Worm (Caenorhabditis elegans) whole organism, early embryonic: Measurements from ENCODE around the gene Y49F6B.14.

ENCODE experiments used
- B0310.2 ChIP-seq: sonication (generic microtip); optimal IDR thresholded peaks from 2 replicates; lab custom pipeline; 2016; ENCODE audit warnings: mild to moderate bottlenecking, missing genetic modification characterization, missing compliant biosample characterization
- F13C5.2 ChIP-seq: sonication (generic microtip); optimal IDR thresholded peaks from 2 replicates; lab custom pipeline; 2017; ENCODE audit warnings: mild to moderate bottlenecking, missing genetic modification characterization, inconsistent platforms, missing compliant biosample characterization
- aly-1 ChIP-seq: sonication (generic microtip); optimal IDR thresholded peaks from 2 replicates; lab custom pipeline; 2016; ENCODE audit warnings: missing genetic modification characterization, missing compliant biosample characterization
- ama-1 ChIP-seq: fragments of 150-350 bp; optimal IDR thresholded peaks from 2 replicates; lab custom pipeline; 2014
- ceh-13 ChIP-seq: fragments of 200-800 bp; sonication (Bioruptor generic); optimal IDR thresholded peaks from 2 replicates; lab custom pipeline; 2018; ENCODE audit warnings: mild to moderate bottlenecking, missing genetic modification characterization, missing compliant biosample characterization
- ceh-36 ChIP-seq: sonication (generic microtip); optimal IDR thresholded peaks from 2 replicates; lab custom pipeline; 2016; ENCODE audit warnings: missing genetic modification characterization, inconsistent platforms, missing compliant biosample characterization
- ets-7 ChIP-seq: sonication (generic microtip); optimal IDR thresholded peaks from 2 replicates; lab custom pipeline; 2016; ENCODE audit warnings: missing genotype, missing genetic modification characterization, missing compliant biosample characterization
- flt-1 ChIP-seq: fragments of 200-800 bp; sonication (Bioruptor generic); IDR thresholded peaks from 2 replicates; pipeline ENCODE4 v1.3.6; 2022; ENCODE audit warnings: missing genetic modification characterization, missing compliant biosample characterization
- hmbx-1 ChIP-seq: sonication (generic microtip); optimal IDR thresholded peaks from 2 replicates; lab custom pipeline; 2016; ENCODE audit warnings: mild to moderate bottlenecking, missing genetic modification characterization, missing compliant biosample characterization
- hmg-4 ChIP-seq: fragments of 200-800 bp; sonication (Bioruptor generic); optimal IDR thresholded peaks from 2 replicates; lab custom pipeline; 2018; ENCODE audit warnings: mild to moderate bottlenecking, missing genetic modification characterization, missing compliant biosample characterization
- hnd-1 ChIP-seq: sonication (generic microtip); optimal IDR thresholded peaks from 2 replicates; lab custom pipeline; 2016; ENCODE audit warnings: missing genetic modification characterization, missing compliant biosample characterization
- pes-1 ChIP-seq: fragments of 200-800 bp; sonication (Bioruptor generic); IDR thresholded peaks from 2 replicates; pipeline ENCODE4 v1.3.6; 2022; ENCODE audit warnings: missing genetic modification reagents, missing genetic modification characterization, missing compliant biosample characterization
- scrt-1 ChIP-seq: fragments of 200-800 bp; sonication (Bioruptor generic); IDR thresholded peaks from 2 replicates; pipeline ENCODE4 v1.3.6; 2022; ENCODE audit warnings: missing genetic modification characterization, missing compliant biosample characterization
- sea-1 ChIP-seq: fragments of 200-800 bp; sonication (Bioruptor generic); conservative IDR thresholded peaks from 2 replicates; pipeline ENCODE4 v1.3.6; 2022; ENCODE audit warnings: missing genetic modification characterization, missing compliant biosample characterization
- tbx-37 ChIP-seq: fragments of 200-800 bp; sonication (Bioruptor generic); conservative IDR thresholded peaks from 2 replicates; pipeline ENCODE4 v1.3.6; 2022; ENCODE audit warnings: missing genetic modification reagents, missing genetic modification characterization, missing compliant biosample characterization
- tra-4 ChIP-seq: sonication (generic microtip); optimal IDR thresholded peaks from 2 replicates; lab custom pipeline; 2017; ENCODE audit warnings: missing genetic modification characterization, missing compliant biosample characterization

Y49F6B.14 gene

DNA sequence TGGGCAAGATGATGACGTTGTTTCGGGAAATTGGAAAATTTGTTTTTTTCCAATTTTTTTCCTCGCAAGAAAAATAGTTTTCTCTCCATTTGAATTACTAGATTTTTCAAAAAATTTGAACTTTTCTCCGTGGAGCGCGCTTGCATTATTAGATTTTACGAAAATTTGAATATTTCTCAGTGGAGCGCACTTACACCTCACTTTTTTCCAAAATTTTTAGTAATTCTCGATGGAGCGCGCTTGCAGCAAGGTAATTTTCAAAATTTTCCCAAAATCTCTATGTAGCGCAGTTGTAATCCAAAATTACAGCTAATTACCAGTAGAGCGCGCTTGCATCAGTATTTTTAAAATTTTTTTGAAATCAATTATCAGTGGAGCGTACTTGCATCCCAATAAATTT is 39.4 kb upstream of the Y49F6B.14 start:
- TF ChIP-seq ceh-36 (tag; lab: Kevin White, UChicago) (no peak), sea-1 (GFP tag; lab: Robert Waterston, UW) (no peak), ama-1 (lab: Kevin White, UChicago) (no peak), B0310.2 (tag; lab: Kevin White, UChicago) (no peak), pes-1 (GFP tag; lab: Robert Waterston, UW) (no peak), scrt-1 (GFP tag; lab: Robert Waterston, UW) (no peak), flt-1 (GFP tag; lab: Robert Waterston, UW) (no peak), aly-1 (tag; lab: Kevin White, UChicago) (no peak), hnd-1 (tag; lab: Kevin White, UChicago) (no peak), ets-7 (tag; lab: Kevin White, UChicago) (no peak), ceh-13 (GFP tag; lab: Kevin White, UChicago) (no peak), tbx-37 (no peak), F13C5.2 (tag; lab: Kevin White, UChicago) (no peak), tra-4 (tag; lab: Kevin White, UChicago) (no peak), hmbx-1 (tag; lab: Kevin White, UChicago) (no peak)

DNA sequence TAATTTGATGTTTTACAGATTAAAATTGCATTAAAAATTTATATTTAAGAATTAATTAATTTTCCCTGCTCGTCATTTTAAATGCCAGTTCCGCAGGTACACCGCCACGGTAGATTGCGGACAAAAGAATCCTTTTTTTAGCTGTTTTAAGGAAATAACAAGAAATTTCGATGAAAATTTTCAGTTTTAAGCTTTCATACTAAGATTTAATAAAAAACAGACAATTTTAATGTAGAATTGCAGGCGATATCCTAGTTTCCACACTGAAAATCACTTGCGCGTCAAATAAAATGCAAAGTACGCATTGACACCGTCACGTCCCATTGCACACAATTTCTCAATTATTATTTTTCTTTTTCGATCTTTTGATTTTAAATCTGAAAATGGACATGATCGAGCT is 38.2 kb upstream of the Y49F6B.14 start, which contains the start of gene dnc-3:
Gene dnc-3 (plus strand): TSS at position 272 of the 400 bp plus-strand sequence.
- TF ChIP-seq B0310.2 (tag; lab: Kevin White, UChicago) (no peak), hmbx-1 (tag; lab: Kevin White, UChicago) (no peak), ama-1 (lab: Kevin White, UChicago) (no peak), ceh-13 (GFP tag; lab: Kevin White, UChicago) (no peak), F13C5.2 (tag; lab: Kevin White, UChicago) (peak; percentile 40), hnd-1 (tag; lab: Kevin White, UChicago) (no peak), pes-1 (GFP tag; lab: Robert Waterston, UW) (no peak)

DNA sequence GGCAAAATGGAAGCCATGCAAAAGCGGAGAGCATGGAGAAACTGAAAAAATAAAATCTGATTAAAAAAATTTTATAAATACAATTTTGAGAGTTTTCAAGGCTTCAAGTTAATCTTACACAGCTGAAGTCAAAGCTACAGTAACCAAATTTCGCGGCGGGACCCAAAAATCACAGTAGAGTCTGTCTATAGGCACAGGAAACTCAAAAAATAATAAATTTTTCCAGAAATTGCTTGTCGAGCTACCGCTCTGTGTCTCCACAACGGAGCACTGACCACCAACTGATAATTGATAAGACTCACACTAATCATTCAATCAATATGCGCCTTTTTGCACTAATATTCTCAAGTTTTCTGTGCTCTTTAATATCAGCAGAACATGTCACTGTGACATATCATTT is 35.1 kb upstream of the Y49F6B.14 start, which contains the start of gene W10G11.19:
Gene W10G11.19 (plus strand): TSS at position 301 of the 400 bp plus-strand sequence.
- no peak for TF ChIP-seq pes-1 (GFP tag; lab: Robert Waterston, UW)
- no peak for TF ChIP-seq ceh-13 (GFP tag; lab: Kevin White, UChicago)
- no peak for TF ChIP-seq F13C5.2 (tag; lab: Kevin White, UChicago)
- no peak for TF ChIP-seq hmg-4 (GFP tag; lab: Kevin White, UChicago)
- no peak for TF ChIP-seq flt-1 (GFP tag; lab: Robert Waterston, UW)
- TF ChIP-seq aly-1 (tag; lab: Kevin White, UChicago) = no peak
- TF ChIP-seq tbx-37 = no peak
- no peak for TF ChIP-seq ceh-36 (tag; lab: Kevin White, UChicago)
- TF ChIP-seq hmbx-1 (tag; lab: Kevin White, UChicago) = no peak
- no peak for TF ChIP-seq sea-1 (GFP tag; lab: Robert Waterston, UW)
- no peak for TF ChIP-seq scrt-1 (GFP tag; lab: Robert Waterston, UW)

DNA sequence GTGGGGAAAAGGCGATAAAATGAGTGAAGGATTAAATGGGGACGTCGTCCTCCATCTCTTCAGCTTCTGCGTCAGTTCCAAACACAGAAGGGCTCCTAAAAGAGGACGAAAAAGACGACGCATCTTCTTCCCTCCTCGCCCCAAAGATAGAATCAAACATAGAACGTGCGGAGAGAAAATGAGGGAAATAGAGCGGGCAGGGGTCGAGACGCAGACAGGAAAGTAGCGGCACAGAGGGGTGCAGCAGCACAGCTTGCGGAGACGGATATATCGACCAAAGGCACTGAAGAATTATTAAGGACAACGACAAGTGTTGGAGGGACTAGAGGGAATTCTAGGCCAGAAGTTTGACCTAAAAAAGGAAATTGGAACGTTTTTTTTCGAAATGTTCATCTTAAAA is 32.0 kb upstream of the Y49F6B.14 start:
- TF ChIP-seq hmbx-1 (tag; lab: Kevin White, UChicago) (no peak), tbx-37 (0 out of 2 replicates have a peak, but pooled peaks have one; percentile 6), hmg-4 (GFP tag; lab: Kevin White, UChicago) (peak; percentile 54)

DNA sequence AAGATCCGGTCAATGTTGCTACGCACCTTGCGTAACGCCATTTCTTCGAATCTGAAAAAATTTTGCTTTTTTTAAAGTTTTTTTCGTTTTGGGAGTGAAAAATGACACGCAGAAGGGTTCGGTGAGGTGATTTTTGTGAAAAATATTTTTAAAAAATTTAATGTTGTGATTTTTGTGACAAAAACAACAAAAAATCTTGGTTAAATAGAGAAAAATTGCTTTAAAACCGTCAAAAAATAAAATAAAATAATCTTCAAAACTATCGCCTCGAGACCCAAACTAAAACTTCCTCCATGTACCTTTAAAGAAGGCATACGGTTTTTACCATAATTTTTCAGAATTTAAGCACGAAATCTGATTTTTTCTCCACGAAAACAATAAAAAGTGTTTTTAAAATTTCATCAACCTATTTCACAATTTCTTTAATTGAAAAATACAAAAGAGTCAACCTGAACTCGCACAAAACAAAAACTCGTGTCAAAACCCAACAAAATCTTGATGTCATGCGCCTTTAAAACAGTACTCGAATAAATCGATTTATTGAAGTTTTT is 31.2 kb upstream of the Y49F6B.14 start, which contains the start of gene apd-3:
Gene apd-3 (minus strand): TSS at position 51 of the 551 bp plus-strand sequence.
- TF ChIP-seq scrt-1 (GFP tag; lab: Robert Waterston, UW) (no peak), tra-4 (tag; lab: Kevin White, UChicago) (no peak), flt-1 (GFP tag; lab: Robert Waterston, UW) (no peak), sea-1 (GFP tag; lab: Robert Waterston, UW) (no peak), ceh-13 (GFP tag; lab: Kevin White, UChicago) (no peak), hmbx-1 (tag; lab: Kevin White, UChicago) (no peak), F13C5.2 (tag; lab: Kevin White, UChicago) (no peak), ama-1 (lab: Kevin White, UChicago) (no peak), aly-1 (tag; lab: Kevin White, UChicago) (no peak), pes-1 (GFP tag; lab: Robert Waterston, UW) (no peak), ets-7 (tag; lab: Kevin White, UChicago) (no peak)

DNA sequence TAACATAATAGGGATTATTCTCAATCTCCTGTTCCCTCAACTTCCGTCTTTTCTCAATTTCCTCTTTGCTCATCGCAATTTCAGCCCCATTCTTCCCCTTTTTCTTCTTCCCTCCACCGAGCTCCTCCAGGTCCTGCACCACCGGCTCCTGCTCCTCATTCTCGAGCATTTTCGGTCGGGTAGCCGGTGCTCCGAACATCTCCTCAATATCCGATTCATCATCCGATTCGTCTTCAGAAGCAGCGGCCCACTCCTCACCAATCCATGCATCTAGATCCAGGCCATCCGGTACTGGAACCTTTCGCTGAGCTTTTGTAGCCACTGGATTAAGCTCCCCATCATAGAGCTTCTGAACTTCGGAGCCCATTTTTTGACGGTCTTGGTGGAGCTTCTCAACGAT is 24.9 kb upstream of the Y49F6B.14 start:
- no peak for TF ChIP-seq tbx-37

DNA sequence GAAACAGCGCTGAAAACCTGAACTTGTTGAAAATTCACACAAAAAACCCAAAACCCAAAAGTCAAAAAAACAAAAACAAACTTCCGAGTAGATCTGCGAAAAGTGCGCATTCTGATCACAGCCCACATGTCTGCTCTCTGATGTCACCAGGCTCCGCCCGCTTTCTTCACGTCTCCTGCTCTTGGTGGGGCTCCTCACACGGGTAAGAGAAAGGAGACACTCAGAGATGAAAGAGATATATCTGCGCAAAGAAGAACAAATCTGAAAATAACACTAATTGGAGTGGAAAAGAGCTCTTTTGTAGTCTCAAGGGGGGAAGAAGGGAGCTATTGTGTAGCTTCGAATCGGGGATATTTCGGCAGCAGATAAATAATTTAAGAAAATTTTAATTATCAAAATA is 13.0 kb upstream of the Y49F6B.14 start, which contains the start of gene ncs-6:
Gene ncs-6 (minus strand): TSS at position 261 of the 400 bp plus-strand sequence.
- TF ChIP-seq B0310.2 (tag; lab: Kevin White, UChicago) = no peak
- TF ChIP-seq tbx-37 = no peak
- TF ChIP-seq ceh-36 (tag; lab: Kevin White, UChicago) = no peak
- TF ChIP-seq ets-7 (tag; lab: Kevin White, UChicago) = no peak
- TF ChIP-seq scrt-1 (GFP tag; lab: Robert Waterston, UW) = no peak
- TF ChIP-seq hnd-1 (tag; lab: Kevin White, UChicago) = no peak
- no peak for TF ChIP-seq ama-1 (lab: Kevin White, UChicago)
- TF ChIP-seq tra-4 (tag; lab: Kevin White, UChicago) = no peak
- no peak for TF ChIP-seq hmg-4 (GFP tag; lab: Kevin White, UChicago)
- no peak for TF ChIP-seq ceh-13 (GFP tag; lab: Kevin White, UChicago)
- no peak for TF ChIP-seq sea-1 (GFP tag; lab: Robert Waterston, UW)
- no peak for TF ChIP-seq flt-1 (GFP tag; lab: Robert Waterston, UW)

DNA sequence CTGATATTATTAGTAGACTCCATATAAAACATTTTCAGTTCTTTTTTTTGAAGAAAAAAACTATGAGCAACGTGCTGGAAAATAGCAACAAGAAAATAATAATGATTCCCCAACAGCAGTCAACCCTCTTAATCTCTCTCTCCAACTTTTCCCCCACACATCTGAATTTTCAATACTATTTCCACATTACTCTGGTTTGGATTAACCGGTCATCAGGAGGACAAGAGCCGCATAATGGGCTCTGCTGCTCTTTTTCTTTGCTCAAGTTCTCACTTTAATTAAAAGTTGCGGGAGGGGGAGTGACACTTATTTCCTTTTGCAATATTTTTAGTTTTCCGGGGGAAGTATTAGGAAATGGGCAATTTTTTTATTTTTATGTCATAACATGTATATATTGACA is 12.2 kb upstream of the Y49F6B.14 start:
- TF ChIP-seq hnd-1 (tag; lab: Kevin White, UChicago) (no peak), ets-7 (tag; lab: Kevin White, UChicago) (no peak), pes-1 (GFP tag; lab: Robert Waterston, UW) (no peak), F13C5.2 (tag; lab: Kevin White, UChicago) (no peak), hmg-4 (GFP tag; lab: Kevin White, UChicago) (no peak), B0310.2 (tag; lab: Kevin White, UChicago) (no peak), ama-1 (lab: Kevin White, UChicago) (no peak), aly-1 (tag; lab: Kevin White, UChicago) (no peak), flt-1 (GFP tag; lab: Robert Waterston, UW) (no peak), tbx-37 (no peak), scrt-1 (GFP tag; lab: Robert Waterston, UW) (no peak), hmbx-1 (tag; lab: Kevin White, UChicago) (no peak)
